Worm (Caenorhabditis elegans) whole organism, young adult: Measurements from ENCODE around the gene srw-17.

Source experiments
- ama-1 ChIP-seq, 3 experiments: fragments of 150-350 bp in 1 of 3; sonication (generic microtip) in 2 of 3; optimal IDR thresholded peaks; 2 replicates each; lab custom pipeline; 2014 to 2018; ENCODE audit warnings: missing biosample characterization in 2 of 3, missing genetic modification characterization in 2 of 3, missing genetic modification reagents in 2 of 3
- him-1 ChIP-seq: sonication (generic microtip); optimal IDR thresholded peaks from 2 replicates; lab custom pipeline; 2016; ENCODE audit warnings: missing genotype, missing genetic modification reagents, missing genetic modification characterization, missing compliant biosample characterization
- hrde-1 ChIP-seq: sonication (generic microtip); optimal IDR thresholded peaks from 2 replicates; lab custom pipeline; 2016; ENCODE audit warnings: missing genetic modification characterization, mild to moderate bottlenecking, missing compliant biosample characterization, moderate library complexity, missing genotype, missing genetic modification reagents, borderline replicate concordance
- lin-35 ChIP-seq, 3 experiments: fragments of 150-350 bp in 2 of 3; sonication (generic microtip) in 1 of 3; optimal IDR thresholded peaks; 2 replicates each; lab custom pipeline; 2014 to 2018; ENCODE audit warnings: missing biosample characterization in 3 of 3, missing genetic modification characterization in 3 of 3, missing genetic modification reagents in 3 of 3
- madf-10 ChIP-seq: sonication (generic microtip); optimal IDR thresholded peaks from 2 replicates; lab custom pipeline; 2016; ENCODE audit warnings: mild to moderate bottlenecking, missing genetic modification characterization, missing compliant biosample characterization
- madf-6 ChIP-seq: fragments of 200-800 bp; sonication (Bioruptor generic); IDR thresholded peaks from 2 replicates; pipeline ENCODE4 v1.3.6; 2022; ENCODE audit warnings: missing genetic modification reagents, missing genetic modification characterization, missing compliant biosample characterization
- madf-8 ChIP-seq: fragments of 200-800 bp; sonication (Bioruptor generic); conservative IDR thresholded peaks from 2 replicates; pipeline ENCODE4 v1.3.6; 2022; ENCODE audit warnings: missing genetic modification reagents, missing genetic modification characterization, missing compliant biosample characterization
- snpc-1.1 ChIP-seq: sonication (generic microtip); optimal IDR thresholded peaks from 2 replicates; lab custom pipeline; 2017; ENCODE audit warnings: missing genetic modification characterization, mild to moderate bottlenecking, missing compliant biosample characterization, antibody characterized with exemption, moderate library complexity, missing genotype, missing genetic modification reagents; ENCODE audit not compliant: insufficient read depth
- tlf-1 ChIP-seq: fragments of 200-800 bp; sonication (Bioruptor generic); optimal IDR thresholded peaks from 2 replicates; lab custom pipeline; 2018; ENCODE audit warnings: mild to moderate bottlenecking, missing genetic modification characterization, missing compliant biosample characterization
- xnd-1 ChIP-seq: sonication (generic microtip); optimal IDR thresholded peaks from 2 replicates; lab custom pipeline; 2016; ENCODE audit warnings: missing genotype, missing genetic modification reagents, missing genetic modification characterization, missing compliant biosample characterization
- ztf-26 ChIP-seq: sonication (generic microtip); optimal IDR thresholded peaks from 2 replicates; lab custom pipeline; 2017; ENCODE audit warnings: missing genetic modification characterization, missing compliant biosample characterization

- TF ChIP-seq xnd-1 (no peak), lin-35 (GFP tag; optimal IDR thresholded peaks at IDR 0.05; lab: Kevin White, UChicago) (no peak), madf-10 (no peak), tlf-1 (no peak), madf-6 (GFP tag; lab: Robert Waterston, UW) (no peak), him-1 (tag; lab: Kevin White, UChicago) (no peak), madf-8 (GFP tag; lab: Robert Waterston, UW) (no peak), snpc-1.1 (tag; lab: Kevin White, UChicago) (no peak), hrde-1 (tag; lab: Kevin White, UChicago) (no peak), ama-1 (optimal IDR thresholded peaks at IDR 0.05; lab: Kevin White, UChicago) (no peak), ama-1 (GFP tag; optimal IDR thresholded peaks at IDR 0.05; lab: Kevin White, UChicago) (no peak), ztf-26 (tag; lab: Kevin White, UChicago) (no peak)
Observed at ce11 chrV:15241259-15241658, 35.6 kb downstream of the srw-17 start, which contains the start of gene chil-12.
